Fruit fly (Drosophila melanogaster): Measurements from ENCODE around the gene Polr3H.
A peak's percentile ranks its signal among the peaks of the same experiment; 100 is the strongest.

Gene Polr3H

DNA sequence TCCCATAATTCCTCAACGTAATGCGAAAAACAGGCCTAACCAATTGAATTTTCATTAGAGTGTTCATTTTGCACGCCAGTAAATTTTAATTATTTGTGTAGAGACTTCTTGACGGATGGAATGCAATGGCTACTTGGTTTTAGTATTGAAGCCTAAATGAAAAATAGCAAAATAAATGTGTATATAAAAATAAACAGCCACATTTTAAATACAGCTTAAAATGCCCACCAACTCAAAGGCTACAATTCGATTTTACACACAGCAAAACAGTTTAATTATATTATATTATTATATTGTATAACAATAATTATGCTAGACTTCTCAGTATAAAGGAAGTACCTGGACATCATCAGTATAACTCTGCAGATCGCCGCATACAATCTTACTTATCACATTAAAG is 24.3 kb upstream of the Polr3H start, which contains the start of gene Akr1B:
Gene Akr1B, minus strand, starts transcription at position 101 of the 400 bp plus-strand sequence.
- no peak for TF ChIP-seq rn (GFP tag; IDR thresholded peaks at IDR 0.05)
- no peak for TF ChIP-seq D1 (tag; optimal IDR thresholded peaks at IDR 0.05)
- TF ChIP-seq CG32121 (GFP tag; IDR thresholded peaks at IDR 0.05): no peak
- TF ChIP-seq CG13204 (GFP tag; optimal IDR thresholded peaks at IDR 0.05): no peak
- TF ChIP-seq Pif1B (GFP tag; optimal IDR thresholded peaks at IDR 0.05): no peak
- no peak for TF ChIP-seq CG8159 (tag; optimal IDR thresholded peaks at IDR 0.05)
- TF ChIP-seq gl (tag; optimal IDR thresholded peaks at IDR 0.05): no peak

DNA sequence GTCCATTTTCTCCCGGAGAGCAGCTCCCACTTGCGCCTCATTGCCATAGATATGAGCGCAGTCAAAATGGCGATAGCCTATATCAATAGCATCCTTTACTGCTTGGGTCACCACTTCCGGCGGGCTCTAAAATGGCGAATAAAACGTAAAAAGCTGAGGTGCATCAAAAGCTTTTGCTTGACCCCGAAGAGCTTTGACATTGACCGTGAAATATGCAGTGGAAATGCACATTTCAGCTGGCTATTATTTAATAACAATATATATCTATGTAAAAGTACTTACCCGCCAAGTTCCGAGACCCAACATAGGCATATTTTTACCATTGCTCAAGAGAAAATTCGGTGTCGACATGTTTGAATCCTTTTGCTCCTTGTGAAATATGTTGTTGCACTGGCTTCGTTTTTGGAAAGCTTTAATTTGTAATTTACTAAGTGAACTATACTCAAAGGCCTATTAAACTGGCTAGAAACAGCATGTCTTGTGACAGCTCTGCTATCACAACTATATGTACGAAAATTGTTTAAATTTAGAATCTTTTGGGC is 22.9 kb upstream of the Polr3H start, which contains the start of gene CG6083:
Gene CG6083, minus strand, starts transcription at position 492 of the 542 bp plus-strand sequence.
- TF ChIP-seq Ets98B (GFP tag; IDR thresholded peaks at IDR 0.05) (no peak), EcR (GFP tag; optimal IDR thresholded peaks at IDR 0.05) (no peak), CG32121 (GFP tag; IDR thresholded peaks at IDR 0.05) (no peak), CG8159 (tag; optimal IDR thresholded peaks at IDR 0.05) (no peak), CG4496 (GFP tag; IDR thresholded peaks at IDR 0.05) (no peak), Snoo (tag; optimal IDR thresholded peaks at IDR 0.05) (no peak), Pif1A (GFP tag; optimal IDR thresholded peaks at IDR 0.05) (no peak)

DNA sequence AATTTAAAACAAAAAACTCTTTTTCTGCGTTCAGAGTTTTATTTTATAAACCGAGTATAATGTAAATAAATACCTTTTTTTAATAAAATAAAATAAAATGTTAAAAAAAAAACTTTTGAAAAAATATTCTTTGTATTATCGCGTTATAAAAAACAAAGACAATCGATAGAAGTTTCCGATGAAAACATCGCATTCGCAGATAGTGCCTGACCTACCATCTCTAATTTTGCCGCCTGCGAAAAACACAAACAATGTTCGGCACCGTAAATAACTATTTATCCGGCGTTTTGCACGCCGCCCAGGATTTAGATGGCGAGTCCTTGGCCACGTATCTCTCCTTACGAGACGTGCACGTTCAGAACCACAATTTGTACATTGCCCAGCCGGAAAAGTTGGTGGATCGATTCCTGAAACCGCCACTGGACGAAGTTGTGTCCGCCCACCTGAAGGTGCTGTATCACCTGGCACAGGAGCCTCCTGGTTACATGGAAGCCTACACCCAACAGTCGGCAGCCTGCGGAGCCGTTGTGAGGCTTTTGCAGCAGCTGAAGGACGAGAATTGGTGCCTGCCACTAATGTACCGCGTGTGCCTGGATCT is 22.2 kb upstream of the Polr3H start, which contains the start of gene PCID2:
Gene PCID2, plus strand, starts transcription at position 213 of the 598 bp plus-strand sequence.
- no peak for TF ChIP-seq D1 (tag; optimal IDR thresholded peaks at IDR 0.05)
- no peak for TF ChIP-seq CG12605 (GFP tag; IDR thresholded peaks at IDR 0.05)
- TF ChIP-seq Ets98B (GFP tag; IDR thresholded peaks at IDR 0.05): no peak
- no peak for TF ChIP-seq CG15710 (tag; optimal IDR thresholded peaks at IDR 0.05)
- no peak for TF ChIP-seq CG13204 (GFP tag; optimal IDR thresholded peaks at IDR 0.05)
- no peak for TF ChIP-seq CG34367 (tag; optimal IDR thresholded peaks at IDR 0.05)
- no peak for TF ChIP-seq CG14655 (GFP tag; optimal IDR thresholded peaks at IDR 0.05)
- no peak for TF ChIP-seq CG8301 (tag; optimal IDR thresholded peaks at IDR 0.05)
- no peak for TF ChIP-seq Pif1A (GFP tag; optimal IDR thresholded peaks at IDR 0.05)
- TF ChIP-seq CG32121 (GFP tag; IDR thresholded peaks at IDR 0.05): no peak
- no peak for TF ChIP-seq CG8159 (tag; optimal IDR thresholded peaks at IDR 0.05)
- no peak for TF ChIP-seq gl (tag; optimal IDR thresholded peaks at IDR 0.05)
- no peak for TF ChIP-seq rn (GFP tag; IDR thresholded peaks at IDR 0.05)
- no peak for TF ChIP-seq CG17806 (tag; optimal IDR thresholded peaks at IDR 0.05)

DNA sequence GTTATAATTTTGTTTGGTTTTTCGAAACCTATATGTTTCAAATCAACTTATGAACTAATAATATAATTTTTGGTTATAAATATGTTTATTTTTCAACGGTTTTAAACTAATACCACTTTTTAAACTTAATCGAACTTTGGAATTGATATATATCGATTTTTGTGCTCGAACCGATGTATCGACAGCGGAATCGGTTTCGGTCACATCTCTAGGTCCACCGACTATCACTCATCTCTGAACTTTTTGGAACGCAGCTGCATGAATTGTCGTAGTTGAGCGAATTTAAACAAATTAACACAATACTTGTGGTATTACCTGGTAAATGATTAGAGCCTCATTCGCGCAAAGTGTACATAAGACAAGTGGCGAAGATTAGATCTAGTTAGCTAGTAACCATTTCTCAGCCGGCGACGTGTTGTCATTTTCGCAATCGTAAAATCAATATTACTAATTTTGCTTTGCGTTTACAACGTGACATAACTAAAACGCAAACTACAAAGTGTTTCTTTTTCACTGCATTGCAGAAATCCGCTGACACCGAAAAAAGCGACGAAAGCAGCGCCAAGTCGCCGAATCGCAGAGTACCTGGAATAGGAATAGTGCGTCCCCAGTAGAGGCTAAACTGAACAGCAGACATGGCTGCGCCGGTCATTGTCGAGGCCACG is 20.6 kb upstream of the Polr3H start, which contains the start of gene Apt1:
Gene Apt1, plus strand, starts transcription at position 219 of the 665 bp plus-strand sequence.
- TF ChIP-seq CG8159 (tag; optimal IDR thresholded peaks at IDR 0.05) (no peak), EcR (GFP tag; optimal IDR thresholded peaks at IDR 0.05) (no peak), CG4496 (GFP tag; IDR thresholded peaks at IDR 0.05) (peak; percentile 52; the same call in 2 of the 3 replicates), gl (tag; optimal IDR thresholded peaks at IDR 0.05) (no peak), D1 (tag; optimal IDR thresholded peaks at IDR 0.05) (no peak)

DNA sequence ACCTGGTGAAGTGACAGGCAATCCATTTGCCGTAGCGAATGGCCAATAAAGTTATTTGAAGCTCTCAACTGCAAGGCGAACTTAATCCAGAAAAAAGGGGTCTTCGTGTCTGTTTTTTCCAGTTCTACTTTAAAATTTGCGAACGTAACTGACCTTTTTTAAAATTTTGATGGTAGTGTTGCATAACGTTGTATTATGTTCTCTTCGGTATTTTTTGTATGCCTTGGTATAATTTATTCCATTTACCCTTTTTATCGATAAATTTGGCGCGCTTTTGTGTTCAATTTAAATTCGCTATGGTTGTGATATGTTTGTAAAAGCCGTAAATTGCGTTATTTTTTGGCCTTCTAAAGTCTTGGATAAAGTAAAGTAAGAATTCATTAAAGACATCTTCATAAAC is 17.9 kb upstream of the Polr3H start:
- no peak for TF ChIP-seq D1 (tag; optimal IDR thresholded peaks at IDR 0.05)
- no peak for TF ChIP-seq Pif1B (GFP tag; optimal IDR thresholded peaks at IDR 0.05)
- TF ChIP-seq gl (tag; optimal IDR thresholded peaks at IDR 0.05): no peak
- TF ChIP-seq CG9948 (tag; optimal IDR thresholded peaks at IDR 0.05): no peak
- TF ChIP-seq CG34367 (tag; optimal IDR thresholded peaks at IDR 0.05): no peak
- no peak for TF ChIP-seq CG17806 (tag; optimal IDR thresholded peaks at IDR 0.05)
- no peak for TF ChIP-seq Ets98B (GFP tag; IDR thresholded peaks at IDR 0.05)
- TF ChIP-seq fd96Ca (GFP tag; IDR thresholded peaks at IDR 0.05): no peak
- TF ChIP-seq CG15710 (tag; optimal IDR thresholded peaks at IDR 0.05): no peak
- no peak for TF ChIP-seq CG8301 (tag; optimal IDR thresholded peaks at IDR 0.05)

DNA sequence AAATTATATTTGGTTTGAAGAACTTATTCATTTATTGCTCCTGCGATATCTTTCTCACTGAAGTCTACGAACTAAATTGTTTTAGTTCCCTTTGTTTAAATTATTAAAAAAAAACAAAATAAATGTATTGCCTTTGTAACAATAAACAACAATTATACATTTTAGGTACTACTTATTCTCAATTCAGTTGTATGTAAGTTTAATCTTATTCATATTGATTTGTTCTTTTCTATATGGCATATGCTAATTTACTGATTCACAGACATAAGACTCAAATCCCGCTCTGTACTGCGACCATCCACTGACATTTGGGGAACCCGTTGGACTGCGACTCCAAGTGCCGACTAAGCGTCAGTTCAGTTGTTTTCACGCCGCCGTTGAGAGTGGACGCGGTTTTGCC is 17.5 kb upstream of the Polr3H start, which contains the start of gene CG32091:
Gene CG32091, plus strand, starts transcription at position 301 of the 400 bp plus-strand sequence.
- TF ChIP-seq Pif1B (GFP tag; optimal IDR thresholded peaks at IDR 0.05): no peak
- TF ChIP-seq CG13204 (GFP tag; optimal IDR thresholded peaks at IDR 0.05): no peak
- no peak for TF ChIP-seq CG8301 (tag; optimal IDR thresholded peaks at IDR 0.05)
- no peak for TF ChIP-seq CG9948 (tag; optimal IDR thresholded peaks at IDR 0.05)
- TF ChIP-seq CG15710 (tag; optimal IDR thresholded peaks at IDR 0.05): no peak
- TF ChIP-seq Ets98B (GFP tag; IDR thresholded peaks at IDR 0.05): no peak
- TF ChIP-seq fd96Ca (GFP tag; IDR thresholded peaks at IDR 0.05): no peak
- TF ChIP-seq CG12605 (GFP tag; IDR thresholded peaks at IDR 0.05): no peak

DNA sequence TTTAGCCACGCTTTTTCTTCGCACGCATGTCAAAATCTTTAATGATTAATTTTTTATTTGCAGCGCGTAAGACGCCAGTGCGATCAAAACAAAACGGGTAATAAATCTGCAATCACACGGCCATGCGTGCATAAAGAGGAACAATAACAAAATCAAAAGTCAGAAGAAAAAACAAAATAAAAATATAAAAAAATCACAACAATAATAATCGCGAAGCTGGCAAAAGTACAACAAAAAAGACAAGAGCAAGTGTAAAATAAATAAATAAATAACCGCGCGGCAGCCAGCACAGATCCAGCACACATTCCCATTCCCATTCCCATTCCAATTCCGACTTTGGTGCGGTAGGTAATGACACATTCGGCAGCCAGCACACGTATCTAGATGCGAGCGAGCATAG is 14.0 kb upstream of the Polr3H start:
- TF ChIP-seq CG8301 (tag; optimal IDR thresholded peaks at IDR 0.05): peak; percentile 66
- peak; percentile 50 for TF ChIP-seq CG8159 (tag; optimal IDR thresholded peaks at IDR 0.05)
- peak; percentile 56 for TF ChIP-seq Pif1B (GFP tag; optimal IDR thresholded peaks at IDR 0.05)
- TF ChIP-seq gl (tag; optimal IDR thresholded peaks at IDR 0.05): peak; percentile 69
- no peak; the same call in 1 of the 3 replicates for TF ChIP-seq fd96Ca (GFP tag; IDR thresholded peaks at IDR 0.05)
- no peak for TF ChIP-seq rn (GFP tag; IDR thresholded peaks at IDR 0.05)
- peak; percentile 94 for TF ChIP-seq CG12605 (GFP tag; IDR thresholded peaks at IDR 0.05)
- no peak for TF ChIP-seq EcR (GFP tag; optimal IDR thresholded peaks at IDR 0.05)
- peak; percentile 71 for TF ChIP-seq CG13204 (GFP tag; optimal IDR thresholded peaks at IDR 0.05)
- TF ChIP-seq CG14655 (GFP tag; optimal IDR thresholded peaks at IDR 0.05): peak; percentile 80
- no peak for TF ChIP-seq D1 (tag; optimal IDR thresholded peaks at IDR 0.05)
- TF ChIP-seq CG17806 (tag; optimal IDR thresholded peaks at IDR 0.05): peak; percentile 48
- peak; percentile 64 for TF ChIP-seq CG15710 (tag; optimal IDR thresholded peaks at IDR 0.05)
- TF ChIP-seq CG32121 (GFP tag; IDR thresholded peaks at IDR 0.05): peak; percentile 58
- peak; percentile 83 for TF ChIP-seq CG4496 (GFP tag; IDR thresholded peaks at IDR 0.05)
- TF ChIP-seq Pif1A (GFP tag; optimal IDR thresholded peaks at IDR 0.05): peak; percentile 44
- TF ChIP-seq CG10348 (GFP tag; IDR thresholded peaks at IDR 0.05): no peak
- no peak for TF ChIP-seq Snoo (tag; optimal IDR thresholded peaks at IDR 0.05)
- TF ChIP-seq CG9948 (tag; optimal IDR thresholded peaks at IDR 0.05): peak; percentile 24
- TF ChIP-seq Ets98B (GFP tag; IDR thresholded peaks at IDR 0.05): peak; percentile 54
- TF ChIP-seq CG34367 (tag; optimal IDR thresholded peaks at IDR 0.05): peak; percentile 73
